Fruit fly (Drosophila melanogaster) whole organism, embryonic: Measurements from ENCODE around the gene Pdxk.

Source experiments
- Aef1 ChIP-seq: fragments of 200-800 bp; sonication (Bioruptor generic); IDR thresholded peaks from 3 replicates; pipeline ENCODE4 v1.3.6; 2022; ENCODE audit warnings: missing biosample characterization, missing genetic modification characterization
- Awh ChIP-seq: fragments of 200-800 bp; sonication (Bioruptor generic); IDR thresholded peaks from 2 replicates; pipeline ENCODE4, ENCODE4 v1.3.6; 2022; ENCODE audit warnings: missing biosample characterization, missing genetic modification characterization
- BtbVII ChIP-seq: fragments of 200-800 bp; sonication (Bioruptor generic); optimal IDR thresholded peaks from 3 replicates; lab custom pipeline; 2017; ENCODE audit warnings: missing biosample characterization, mild to moderate bottlenecking, missing genetic modification characterization
- CG10267 ChIP-seq: fragments of 200-800 bp; sonication (Bioruptor generic); optimal IDR thresholded peaks from 2 replicates; lab custom pipeline; 2018; ENCODE audit warnings: missing biosample characterization, mild to moderate bottlenecking, missing genetic modification characterization, moderate library complexity
- CG11085 ChIP-seq: fragments of 200-800 bp; sonication (Bioruptor generic); IDR thresholded peaks from 2 replicates; pipeline ENCODE4 v1.3.6; 2022; ENCODE audit warnings: missing biosample characterization, missing genetic modification characterization
- CG11723 ChIP-seq: fragments of 200-800 bp; sonication (Bioruptor generic); optimal IDR thresholded peaks from 2 replicates; lab custom pipeline; 2017; ENCODE audit warnings: missing biosample characterization, mild to moderate bottlenecking, missing genetic modification characterization
- CG12071 ChIP-seq: fragments of 200-800 bp; sonication (Bioruptor generic); optimal IDR thresholded peaks from 3 replicates; lab custom pipeline; 2018; ENCODE audit warnings: missing biosample characterization, mild to moderate bottlenecking, missing genetic modification characterization
- CG12104 ChIP-seq: fragments of 200-800 bp; sonication (Bioruptor generic); optimal IDR thresholded peaks from 3 replicates; lab custom pipeline; 2016; ENCODE audit warnings: missing biosample characterization, missing genetic modification characterization
- CG1233 ChIP-seq: fragments of 200-800 bp; sonication (Bioruptor generic); optimal IDR thresholded peaks from 4 replicates; lab custom pipeline; 2018; ENCODE audit warnings: missing biosample characterization, mild to moderate bottlenecking, missing genetic modification characterization
- CG13894 ChIP-seq: fragments of 200-800 bp; sonication (Bioruptor generic); optimal IDR thresholded peaks from 3 replicates; lab custom pipeline; 2018; ENCODE audit warnings: missing biosample characterization, mild to moderate bottlenecking, missing genetic modification characterization, moderate library complexity
- CG17912 ChIP-seq: fragments of 200-800 bp; sonication (Bioruptor generic); optimal IDR thresholded peaks from 2 replicates; lab custom pipeline; 2018; ENCODE audit warnings: missing biosample characterization, mild to moderate bottlenecking, missing genetic modification characterization
- CG2199 ChIP-seq: fragments of 200-800 bp; sonication (Bioruptor generic); IDR thresholded peaks from 3 replicates; pipeline ENCODE4 v1.3.6; 2022; ENCODE audit warnings: missing biosample characterization, missing genetic modification characterization
- CG30431 ChIP-seq: fragments of 200-800 bp; sonication (Bioruptor generic); optimal IDR thresholded peaks from 2 replicates; lab custom pipeline; 2017; ENCODE audit warnings: missing biosample characterization, missing genetic modification characterization
- CG3163 ChIP-seq: fragments of 200-800 bp; sonication (Bioruptor generic); optimal IDR thresholded peaks from 3 replicates; lab custom pipeline; 2016; ENCODE audit warnings: missing biosample characterization, missing genetic modification characterization
- CG34422 ChIP-seq: fragments of 200-800 bp; sonication (Bioruptor generic); IDR thresholded peaks from 3 replicates; pipeline ENCODE4 v1.3.6; 2022; ENCODE audit warnings: missing biosample characterization, missing genetic modification characterization
- CG42726 ChIP-seq: fragments of 200-800 bp; sonication (Bioruptor generic); IDR thresholded peaks from 2 replicates; pipeline ENCODE4 v1.3.6; 2022; ENCODE audit warnings: missing biosample characterization, missing genetic modification characterization; ENCODE audit not compliant: partially characterized antibody
- CG6175 ChIP-seq: fragments of 200-800 bp; sonication (Bioruptor generic); IDR thresholded peaks from 3 replicates; pipeline ENCODE4 v1.3.6; 2022; ENCODE audit warnings: missing biosample characterization, missing genetic modification characterization
- CG6854 ChIP-seq: fragments of 200-800 bp; sonication (Bioruptor generic); optimal IDR thresholded peaks from 3 replicates; lab custom pipeline; 2017; ENCODE audit warnings: missing biosample characterization, mild to moderate bottlenecking, missing genetic modification characterization
- CG7556 ChIP-seq: fragments of 200-800 bp; sonication (Bioruptor generic); optimal IDR thresholded peaks from 2 replicates; lab custom pipeline; 2017; ENCODE audit warnings: missing biosample characterization, mild to moderate bottlenecking, missing genetic modification characterization
- CG8359 ChIP-seq: fragments of 200-800 bp; sonication (Bioruptor generic); optimal IDR thresholded peaks from 2 replicates; lab custom pipeline; 2017; ENCODE audit warnings: missing biosample characterization, mild to moderate bottlenecking, missing genetic modification characterization, borderline replicate concordance
- CHES-1-like ChIP-seq: fragments of 200-800 bp; sonication (Bioruptor generic); optimal IDR thresholded peaks from 2 replicates; lab custom pipeline; 2016; ENCODE audit warnings: missing biosample characterization, missing genetic modification characterization
- ERR ChIP-seq: fragments of 200-800 bp; sonication (Bioruptor generic); optimal IDR thresholded peaks from 2 replicates; lab custom pipeline; 2016; ENCODE audit warnings: missing biosample characterization, missing genetic modification characterization
- GATAe ChIP-seq: fragments of 200-800 bp; sonication (Bioruptor generic); conservative IDR thresholded peaks from 2 replicates; pipeline ENCODE4 v1.3.6; 2022; ENCODE audit warnings: missing biosample characterization, missing genetic modification characterization
- HLH3B ChIP-seq: fragments of 200-800 bp; sonication (Bioruptor generic); IDR thresholded peaks from 2 replicates; pipeline ENCODE4 v1.3.6; 2022; ENCODE audit warnings: missing biosample characterization, missing genetic modification characterization
- Hey ChIP-seq: fragments of 200-800 bp; sonication (Bioruptor generic); optimal IDR thresholded peaks from 3 replicates; lab custom pipeline; 2018; ENCODE audit warnings: missing biosample characterization, mild to moderate bottlenecking, missing genetic modification characterization
- Kr ChIP-seq: fragments of 200-800 bp; sonication (Bioruptor generic); optimal IDR thresholded peaks from 2 replicates; lab custom pipeline; 2017; ENCODE audit warnings: missing biosample characterization, mild to moderate bottlenecking, missing genetic modification characterization
- Mrtf ChIP-seq: fragments of 200-800 bp; sonication (Bioruptor generic); IDR thresholded peaks from 3 replicates; pipeline ENCODE4 v1.3.6; 2022; ENCODE audit warnings: missing biosample characterization, missing genetic modification characterization
- Optix ChIP-seq: fragments of 200-800 bp; sonication (Bioruptor generic); IDR thresholded peaks from 3 replicates; pipeline ENCODE4 v1.3.6; 2022; ENCODE audit warnings: missing biosample characterization, missing genetic modification characterization
- Side ChIP-seq: fragments of 200-800 bp; sonication (Bioruptor generic); optimal IDR thresholded peaks from 2 replicates; lab custom pipeline; 2016; ENCODE audit warnings: missing biosample characterization, missing genetic modification characterization
- ac ChIP-seq: fragments of 200-800 bp; sonication (Bioruptor generic); optimal IDR thresholded peaks from 3 replicates; lab custom pipeline; 2017; ENCODE audit warnings: missing biosample characterization, mild to moderate bottlenecking, missing genetic modification characterization
- bsh ChIP-seq, 2 experiments: fragments of 200-800 bp; sonication (Bioruptor generic); optimal IDR thresholded peaks; 2 replicates each; lab custom pipeline; 2017 to 2018; ENCODE audit warnings: mild to moderate bottlenecking in 2 of 2, missing biosample characterization in 2 of 2, missing genetic modification characterization in 2 of 2, moderate library complexity in 1 of 2
- chinmo ChIP-seq: fragments of 200-800 bp; sonication (Bioruptor generic); IDR thresholded peaks from 4 replicates; pipeline ENCODE4 v1.3.6; 2022; ENCODE audit warnings: missing biosample characterization, missing genetic modification characterization; ENCODE audit not compliant: partially characterized antibody
- corto ChIP-seq: fragments of 200-800 bp; sonication (Bioruptor generic); optimal IDR thresholded peaks from 2 replicates; lab custom pipeline; 2016; ENCODE audit warnings: missing biosample characterization, mild to moderate bottlenecking, missing genetic modification characterization, moderate library complexity
- croc ChIP-seq: fragments of 200-800 bp; sonication (Bioruptor generic); conservative IDR thresholded peaks from 3 replicates; pipeline ENCODE4 v1.3.6; 2022; ENCODE audit warnings: missing biosample characterization, missing genetic modification characterization
- crol ChIP-seq: fragments of 200-800 bp; sonication (Bioruptor generic); IDR thresholded peaks from 2 replicates; pipeline ENCODE4 v1.3.6; 2022; ENCODE audit warnings: missing biosample characterization, missing genetic modification characterization
- dmrt99B ChIP-seq: fragments of 200-800 bp; sonication (Bioruptor generic); optimal IDR thresholded peaks from 2 replicates; lab custom pipeline; 2018; ENCODE audit warnings: missing biosample characterization, mild to moderate bottlenecking, missing genetic modification characterization, moderate library complexity
- ems ChIP-seq: fragments of 200-800 bp; sonication (Bioruptor generic); optimal IDR thresholded peaks from 3 replicates; lab custom pipeline; 2016; ENCODE audit warnings: missing biosample characterization, missing genetic modification characterization
- fd64A ChIP-seq: fragments of 200-800 bp; sonication (Bioruptor generic); optimal IDR thresholded peaks from 3 replicates; lab custom pipeline; 2018; ENCODE audit warnings: missing biosample characterization, mild to moderate bottlenecking, missing genetic modification characterization
- ftz-f1 ChIP-seq: fragments of 200-800 bp; sonication (Bioruptor generic); optimal IDR thresholded peaks from 2 replicates; lab custom pipeline; 2016; ENCODE audit warnings: missing biosample characterization, missing genetic modification characterization
- hb ChIP-seq: fragments of 200-800 bp; sonication (Bioruptor generic); IDR thresholded peaks from 3 replicates; pipeline ENCODE4 v1.3.6; 2022; ENCODE audit warnings: missing biosample characterization, missing genetic modification characterization; ENCODE audit not compliant: partially characterized antibody
- jigr1 ChIP-seq: fragments of 200-800 bp; sonication (Bioruptor generic); IDR thresholded peaks from 3 replicates; pipeline ENCODE4 v1.3.6; 2022; ENCODE audit warnings: missing biosample characterization, missing genetic modification characterization
- lilli ChIP-seq: fragments of 200-800 bp; sonication (Bioruptor generic); optimal IDR thresholded peaks from 3 replicates; lab custom pipeline; 2016; ENCODE audit warnings: missing biosample characterization, missing genetic modification characterization
- nmo ChIP-seq: fragments of 200-800 bp; sonication (Bioruptor generic); optimal IDR thresholded peaks from 2 replicates; lab custom pipeline; 2018; ENCODE audit warnings: missing biosample characterization, mild to moderate bottlenecking, missing genetic modification characterization, moderate library complexity
- oc ChIP-seq: fragments of 200-800 bp; sonication (Bioruptor generic); optimal IDR thresholded peaks from 2 replicates; lab custom pipeline; 2018; ENCODE audit warnings: missing biosample characterization, mild to moderate bottlenecking, missing genetic modification characterization, moderate library complexity
- odd ChIP-seq: fragments of 200-800 bp; sonication (Bioruptor generic); optimal IDR thresholded peaks from 2 replicates; lab custom pipeline; 2017; ENCODE audit warnings: missing biosample characterization, mild to moderate bottlenecking, missing genetic modification characterization
- sim ChIP-seq: fragments of 200-800 bp; sonication (Bioruptor generic); IDR thresholded peaks from 2 replicates; pipeline ENCODE4 v1.3.6; 2022; ENCODE audit warnings: missing biosample characterization, missing genetic modification characterization
- sob ChIP-seq: fragments of 200-800 bp; sonication (Bioruptor generic); IDR thresholded peaks from 2 replicates; pipeline ENCODE4 v1.3.6; 2022; ENCODE audit warnings: missing biosample characterization, missing genetic modification characterization
- trem ChIP-seq: fragments of 200-800 bp; optimal IDR thresholded peaks from 3 replicates; lab custom pipeline; 2019; ENCODE audit warnings: missing biosample characterization, mild to moderate bottlenecking, missing genetic modification characterization, moderate library complexity
- zen2 ChIP-seq: fragments of 200-800 bp; sonication (Bioruptor generic); IDR thresholded peaks from 3 replicates; pipeline ENCODE4 v1.3.6; 2022; ENCODE audit warnings: missing biosample characterization, missing genetic modification characterization; ENCODE audit not compliant: partially characterized antibody

Gene Pdxk

DNA sequence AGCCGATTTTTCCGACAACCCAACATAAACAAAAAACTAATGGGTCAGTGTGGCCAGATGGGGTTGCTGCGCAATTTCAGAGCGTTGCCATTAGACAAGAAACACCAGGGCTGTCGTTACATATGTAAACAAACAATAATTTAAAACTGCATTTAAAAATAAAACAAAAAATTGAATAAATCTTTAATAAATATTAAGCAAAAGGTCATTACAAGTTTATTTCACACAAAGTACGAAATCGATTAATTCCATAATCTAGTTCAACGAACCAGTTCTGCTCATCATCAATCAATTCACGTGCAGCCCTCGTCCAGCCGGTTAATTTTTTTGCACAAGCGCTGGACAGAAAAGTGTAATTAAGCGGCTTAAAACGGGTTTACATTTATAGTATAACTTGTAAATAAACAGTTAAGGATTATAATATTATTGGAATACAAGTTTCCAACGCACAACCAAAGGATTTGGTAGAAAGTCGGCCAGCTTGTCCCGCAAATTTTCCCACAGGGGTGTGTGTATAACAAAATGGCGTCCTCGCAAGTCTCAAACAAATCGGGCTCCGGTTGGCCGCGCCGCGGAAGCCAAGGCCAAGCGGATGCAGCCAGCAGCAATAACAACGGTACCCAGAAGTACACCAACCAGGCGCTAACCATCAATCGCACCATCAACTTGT, 50.8 kb downstream of the Pdxk start, which contains the start of the genes CG4022 and Cpsf5 (continued):
- peak; percentile 34 for TF ChIP-seq Side (GFP tag; lab: Kevin White, UChicago)
- peak; percentile 57 for TF ChIP-seq odd (GFP tag; lab: Kevin White, UChicago)
- TF ChIP-seq dmrt99B (tag; lab: Kevin White, UChicago) = no peak
- no peak; the same call in 2 of the 3 replicates for TF ChIP-seq zen2 (GFP tag; lab: Robert Waterston, UW)
- peak; percentile 52 for TF ChIP-seq CG30431 (GFP tag; lab: Kevin White, UChicago)
- peak; percentile 56; the same call in 1 of the 2 replicates for TF ChIP-seq CG11085 (GFP tag; lab: Robert Waterston, UW)
- TF ChIP-seq ac (GFP tag; lab: Kevin White, UChicago) = peak; percentile 20
- TF ChIP-seq ems (GFP tag; lab: Kevin White, UChicago) = peak; percentile 70
- no peak for TF ChIP-seq CG13894 (tag; lab: Kevin White, UChicago)
- no peak; the same call in 1 of the 3 replicates for TF ChIP-seq Optix
- TF ChIP-seq Awh = peak; percentile 62; the same call in 1 of the 2 replicates
- no peak for TF ChIP-seq ERR (GFP tag; lab: Kevin White, UChicago)
- no peak for TF ChIP-seq CG42726 (GFP tag; lab: Robert Waterston, UW)
- TF ChIP-seq sim (GFP tag; lab: Robert Waterston, UW) = no peak
- TF ChIP-seq nmo = peak; percentile 91
- peak in 1 of 2 experiments; percentile 87 for TF ChIP-seq bsh (GFP tag; optimal IDR thresholded peaks at IDR 0.05; lab: Kevin White, UChicago)
- no peak for TF ChIP-seq CG6854
- peak; percentile 85 for TF ChIP-seq trem (tag; lab: Kevin White, UChicago)
- peak; percentile 52 for TF ChIP-seq CG11723 (GFP tag; lab: Kevin White, UChicago)
- TF ChIP-seq fd64A (GFP tag; lab: Kevin White, UChicago) = no peak
- TF ChIP-seq CG17912 (GFP tag; lab: Kevin White, UChicago) = peak; percentile 56
- TF ChIP-seq CG12104 (GFP tag; lab: Kevin White, UChicago) = peak; percentile 85
- TF ChIP-seq CG8359 (GFP tag; lab: Kevin White, UChicago) = no peak
- TF ChIP-seq CG6175 = peak; percentile 19; the same call in 1 of the 3 replicates
- no peak for TF ChIP-seq Kr
- TF ChIP-seq corto = no peak
- TF ChIP-seq lilli (GFP tag; lab: Kevin White, UChicago) = peak; percentile 90
- no peak for TF ChIP-seq hb
- TF ChIP-seq BtbVII (GFP tag; lab: Kevin White, UChicago) = peak; percentile 47
- peak; percentile 87 for TF ChIP-seq sob (GFP tag; lab: Robert Waterston, UW)
- peak; percentile 26; the same call in 1 of the 3 replicates for TF ChIP-seq CG2199
- peak; percentile 63 for TF ChIP-seq oc (tag; lab: Kevin White, UChicago)
- TF ChIP-seq Hey (tag; lab: Kevin White, UChicago) = no peak
- TF ChIP-seq Aef1 (GFP tag; lab: Robert Waterston, UW) = peak; percentile 76
- TF ChIP-seq CG7556 (GFP tag; lab: Kevin White, UChicago) = peak; percentile 78
- no peak for TF ChIP-seq crol (GFP tag; lab: Robert Waterston, UW)
- TF ChIP-seq Mrtf (GFP tag; lab: Robert Waterston, UW) = peak; percentile 40; the same call in 1 of the 3 replicates
- TF ChIP-seq HLH3B (GFP tag; lab: Robert Waterston, UW) = peak; percentile 84
- TF ChIP-seq croc (GFP tag; lab: Robert Waterston, UW) = peak; percentile 73
- peak; percentile 60 for TF ChIP-seq CHES-1-like (GFP tag; lab: Kevin White, UChicago)
- TF ChIP-seq chinmo = 0 out of 4 replicates have a peak, but pooled peaks have one; percentile 26
- TF ChIP-seq jigr1 (GFP tag; lab: Robert Waterston, UW) = no peak
- peak; percentile 18 for TF ChIP-seq CG3163 (GFP tag; lab: Kevin White, UChicago)
- TF ChIP-seq CG1233 (GFP tag; lab: Kevin White, UChicago) = peak; percentile 42
- TF ChIP-seq GATAe (GFP tag; lab: Robert Waterston, UW) = no peak
- peak; percentile 81 for TF ChIP-seq CG10267
- peak; percentile 80 for TF ChIP-seq CG34422 (GFP tag; lab: Robert Waterston, UW)
- peak; percentile 27 for TF ChIP-seq CG12071
- no peak for TF ChIP-seq ftz-f1 (GFP tag; lab: Kevin White, UChicago)
